Fruit fly (Drosophila melanogaster) whole organism, embryonic: ENCODE data around the gene Als2.

Experiments used
- CG11723 ChIP-seq: fragments of 200-800 bp; sonication (Bioruptor generic); optimal IDR thresholded peaks from 2 replicates; lab custom pipeline; 2017; ENCODE audit warnings: missing biosample characterization, mild to moderate bottlenecking, missing genetic modification characterization
- CG12071 ChIP-seq: fragments of 200-800 bp; sonication (Bioruptor generic); optimal IDR thresholded peaks from 3 replicates; lab custom pipeline; 2018; ENCODE audit warnings: missing biosample characterization, mild to moderate bottlenecking, missing genetic modification characterization
- CG13287 ChIP-seq: fragments of 200-800 bp; sonication (Bioruptor generic); IDR thresholded peaks from 2 replicates; pipeline ENCODE4 v1.3.6; 2022; ENCODE audit warnings: missing biosample characterization, missing genetic modification characterization; ENCODE audit not compliant: partially characterized antibody
- CG15073 ChIP-seq: fragments of 200-800 bp; sonication (Bioruptor generic); optimal IDR thresholded peaks from 2 replicates; lab custom pipeline; 2016; ENCODE audit warnings: missing biosample characterization, missing genetic modification characterization
- CG30020 ChIP-seq: fragments of 200-800 bp; optimal IDR thresholded peaks from 2 replicates; lab custom pipeline; 2019; ENCODE audit warnings: missing biosample characterization, mild to moderate bottlenecking, missing genetic modification characterization, moderate library complexity
- CG4424 ChIP-seq: fragments of 200-800 bp; sonication (Bioruptor generic); optimal IDR thresholded peaks from 3 replicates; lab custom pipeline; 2016; ENCODE audit warnings: missing biosample characterization, missing genetic modification characterization
- Eip74EF ChIP-seq, 2 experiments: fragments of 200-800 bp in 1 of 2; fragments of >200 bp in 1 of 2; sonication (Bioruptor generic) in 1 of 2; optimal IDR thresholded peaks; 2 replicates each; lab custom pipeline; 2017 to 2019; ENCODE audit warnings: missing biosample characterization in 2 of 2, missing genetic modification characterization in 2 of 2, mild to moderate bottlenecking in 1 of 2, moderate library complexity in 1 of 2
- Lhr ChIP-seq: fragments of 200-800 bp; sonication (Bioruptor generic); optimal IDR thresholded peaks from 3 replicates; lab custom pipeline; 2017; ENCODE audit warnings: mild to moderate bottlenecking, missing biosample characterization, missing genetic modification reagents, missing genetic modification characterization
- ara ChIP-seq: fragments of 200-800 bp; sonication (Bioruptor generic); IDR thresholded peaks from 2 replicates; pipeline ENCODE4 v1.3.6; 2022; ENCODE audit warnings: missing biosample characterization, missing genetic modification characterization
- ase ChIP-seq: fragments of 200-800 bp; sonication (Bioruptor generic); IDR thresholded peaks from 3 replicates; pipeline ENCODE4 v1.3.6; 2022; ENCODE audit warnings: missing biosample characterization, missing genetic modification characterization
- bowl ChIP-seq: fragments of 200-800 bp; sonication (Bioruptor generic); IDR thresholded peaks from 2 replicates; pipeline ENCODE4 v1.3.6; 2022; ENCODE audit warnings: missing biosample characterization, missing genetic modification characterization
- croc ChIP-seq: fragments of 200-800 bp; sonication (Bioruptor generic); conservative IDR thresholded peaks from 3 replicates; pipeline ENCODE4 v1.3.6; 2022; ENCODE audit warnings: missing biosample characterization, missing genetic modification characterization
- ewg ChIP-seq: fragments of 200-800 bp; sonication (Bioruptor generic); optimal IDR thresholded peaks from 3 replicates; lab custom pipeline; 2017; ENCODE audit warnings: mild to moderate bottlenecking, missing biosample characterization, missing genetic modification reagents, missing genetic modification characterization
- pb ChIP-seq: fragments of 200-800 bp; sonication (Bioruptor generic); optimal IDR thresholded peaks from 3 replicates; lab custom pipeline; 2016; ENCODE audit warnings: missing biosample characterization, missing genetic modification characterization
- sens ChIP-seq: fragments of 200-800 bp; sonication (Bioruptor generic); peaks from one replicate; lab custom pipeline; 2016; ENCODE audit warnings: missing biosample characterization, missing genetic modification characterization

Gene Als2

DNA sequence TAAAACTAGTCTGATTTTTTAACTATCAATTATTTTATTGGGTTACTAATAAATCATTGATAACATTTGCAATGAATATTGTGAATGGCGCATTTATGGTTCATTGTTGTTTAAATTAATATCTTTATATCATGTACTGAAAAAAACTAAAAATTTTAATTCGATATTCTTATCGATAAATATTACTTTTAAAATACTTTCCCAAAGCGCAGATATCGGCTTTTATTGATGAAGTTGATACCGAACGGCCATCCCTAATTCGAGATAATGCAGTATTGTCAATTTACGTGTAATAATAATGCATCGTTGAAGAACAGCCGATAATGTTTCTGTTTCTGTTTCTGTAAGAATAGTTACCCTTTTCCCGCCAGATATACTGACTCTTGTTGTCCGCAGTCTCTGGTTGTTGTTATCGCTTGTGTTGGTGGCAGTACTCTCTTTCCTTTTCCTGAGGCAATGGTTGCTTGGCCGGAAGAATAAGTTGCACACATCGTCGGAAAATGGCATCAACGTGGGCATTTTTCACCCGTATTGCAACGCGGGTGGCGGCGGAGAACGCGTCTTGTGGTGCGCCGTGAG lies 53.4 kb downstream of the Als2 start (continued):
- TF ChIP-seq CG13287 (GFP tag; lab: Robert Waterston, UW) (peak; percentile 83), CG30020 (tag; lab: Kevin White, UChicago) (peak; percentile 48), CG12071 (GFP tag; lab: Kevin White, UChicago) (no peak), CG11723 (GFP tag; lab: Kevin White, UChicago) (no peak), Lhr (GFP tag; lab: Kevin White, UChicago) (no peak), ase (GFP tag; lab: Robert Waterston, UW) (no peak), bowl (GFP tag; lab: Robert Waterston, UW) (no peak), pb (GFP tag; lab: Kevin White, UChicago) (no peak), Eip74EF (GFP tag; optimal IDR thresholded peaks at IDR 0.05; lab: Kevin White, UChicago) (no peak), CG15073 (GFP tag; lab: Kevin White, UChicago) (no peak)

DNA sequence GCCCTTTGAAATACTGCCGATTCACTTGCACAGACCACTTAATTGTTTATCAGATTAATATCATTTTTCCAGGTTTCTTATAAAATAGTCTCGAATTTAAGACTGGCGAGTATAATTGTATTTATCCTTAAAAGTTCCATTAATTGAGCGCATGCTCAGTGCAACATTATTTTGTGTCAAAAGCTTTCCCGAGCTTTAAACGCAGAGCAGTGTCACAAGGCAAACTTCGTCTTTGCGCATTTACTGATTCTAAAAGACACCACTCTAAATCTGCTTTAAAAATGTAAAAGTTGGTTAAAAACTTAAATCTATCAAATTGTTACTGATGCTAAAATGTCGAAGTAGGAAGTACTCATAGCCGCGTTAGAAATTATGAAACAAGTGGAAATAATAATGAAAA lies 54.0 kb downstream of the Als2 start, which contains the start of the genes CG7166 and Alg11:
Gene CG7166 (minus strand): TSS at position 101 of the 400 bp plus-strand sequence.
Gene Alg11 (plus strand): TSS at position 260 of the 400 bp plus-strand sequence.
- TF ChIP-seq ewg (peak; percentile 88), CG4424 (GFP tag; lab: Kevin White, UChicago) (no peak), sens (GFP tag; lab: Kevin White, UChicago) (peak; percentile 56), croc (GFP tag; lab: Robert Waterston, UW) (no peak), ara (no peak)
